Fruit fly (Drosophila melanogaster) whole organism, pupa: ENCODE results near the gene CG7728.

Experiments
- CG12605 ChIP-seq: fragments of 200-800 bp; sonication (Bioruptor generic); IDR thresholded peaks from 2 replicates; pipeline ENCODE4 v1.3.6; 2022; ENCODE audit warnings: missing biosample characterization, missing genetic modification characterization
- CG13204 ChIP-seq: fragments of 200-800 bp; sonication (Bioruptor generic); optimal IDR thresholded peaks from 2 replicates; lab custom pipeline; 2018; ENCODE audit warnings: missing biosample characterization, mild to moderate bottlenecking, missing genetic modification characterization, moderate library complexity
- CG17806 ChIP-seq: fragments of 200-800 bp; sonication (Bioruptor generic); optimal IDR thresholded peaks from 2 replicates; lab custom pipeline; 2018; ENCODE audit warnings: missing biosample characterization, mild to moderate bottlenecking, missing genetic modification characterization, moderate library complexity
- CG32121 ChIP-seq: fragments of 200-800 bp; sonication (Bioruptor generic); IDR thresholded peaks from 2 replicates; pipeline ENCODE4 v1.3.6; 2022; ENCODE audit warnings: missing biosample characterization, missing genetic modification characterization
- CG8301 ChIP-seq: fragments of 200-800 bp; sonication (Bioruptor generic); optimal IDR thresholded peaks from 2 replicates; lab custom pipeline; 2018; ENCODE audit warnings: missing biosample characterization, mild to moderate bottlenecking, missing genetic modification characterization
- CG9948 ChIP-seq: fragments of 200-800 bp; sonication (Bioruptor generic); optimal IDR thresholded peaks from 2 replicates; lab custom pipeline; 2018; ENCODE audit warnings: missing biosample characterization, mild to moderate bottlenecking, missing genetic modification characterization, moderate library complexity
- D1 ChIP-seq: fragments of 200-800 bp; sonication (Bioruptor generic); optimal IDR thresholded peaks from 2 replicates; lab custom pipeline; 2018; ENCODE audit warnings: missing biosample characterization, mild to moderate bottlenecking, missing genetic modification characterization, moderate library complexity
- gl ChIP-seq: fragments of 200-800 bp; sonication (Bioruptor generic); optimal IDR thresholded peaks from 2 replicates; lab custom pipeline; 2018; ENCODE audit warnings: missing biosample characterization, mild to moderate bottlenecking, missing genetic modification characterization

dm6 chr3L:16986062-16987013, 30.0 kb upstream of the CG7728 start:
- TF ChIP-seq CG12605 (GFP tag; lab: Robert Waterston, UW) (no peak), gl (tag; lab: Kevin White, UChicago) (peak; percentile 38), CG32121 (GFP tag; lab: Robert Waterston, UW) (peak; percentile 72), CG9948 (tag; lab: Kevin White, UChicago) (peak; percentile 71), CG17806 (tag; lab: Kevin White, UChicago) (peak; percentile 59), CG8301 (peak; percentile 78), CG13204 (GFP tag; lab: Kevin White, UChicago) (peak; percentile 63), D1 (tag; lab: Kevin White, UChicago) (peak; percentile 48)
